Fruit fly (Drosophila melanogaster) whole organism, embryonic: ENCODE data around the gene CG14971.

Experiments
- Awh ChIP-seq: fragments of 200-800 bp; sonication (Bioruptor generic); IDR thresholded peaks from 2 replicates; pipeline ENCODE4, ENCODE4 v1.3.6; 2022; ENCODE audit warnings: missing biosample characterization, missing genetic modification characterization
- B-H1 ChIP-seq: fragments of 200-800 bp; sonication (Bioruptor generic); IDR thresholded peaks from 3 replicates; pipeline ENCODE4 v1.3.6; 2022; ENCODE audit warnings: missing biosample characterization, missing genetic modification characterization
- CG12659 ChIP-seq: fragments of 200-800 bp; sonication (Bioruptor generic); optimal IDR thresholded peaks from 3 replicates; lab custom pipeline; 2017; ENCODE audit warnings: mild to moderate bottlenecking, missing biosample characterization, missing genetic modification reagents, missing genetic modification characterization
- CG31441 ChIP-seq: fragments of 200-800 bp; sonication (Bioruptor generic); IDR thresholded peaks from 2 replicates; pipeline ENCODE4 v1.3.6; 2022; ENCODE audit warnings: missing biosample characterization, missing genetic modification characterization
- CG3163 ChIP-seq: fragments of 200-800 bp; sonication (Bioruptor generic); optimal IDR thresholded peaks from 3 replicates; lab custom pipeline; 2016; ENCODE audit warnings: missing biosample characterization, missing genetic modification characterization
- CG34422 ChIP-seq: fragments of 200-800 bp; sonication (Bioruptor generic); IDR thresholded peaks from 3 replicates; pipeline ENCODE4 v1.3.6; 2022; ENCODE audit warnings: missing biosample characterization, missing genetic modification characterization
- CG3847 ChIP-seq: fragments of 200-800 bp; sonication (Bioruptor generic); IDR thresholded peaks from 2 replicates; pipeline ENCODE4 v1.3.6; 2022; ENCODE audit warnings: missing biosample characterization, missing genetic modification characterization
- CG4424 ChIP-seq: fragments of 200-800 bp; sonication (Bioruptor generic); optimal IDR thresholded peaks from 3 replicates; lab custom pipeline; 2016; ENCODE audit warnings: missing biosample characterization, missing genetic modification characterization
- CG6683 ChIP-seq: fragments of 200-800 bp; sonication (Bioruptor generic); optimal IDR thresholded peaks from 2 replicates; lab custom pipeline; 2017; ENCODE audit warnings: missing biosample characterization, mild to moderate bottlenecking, missing genetic modification characterization, missing genetic modification reagents
- CG8478 ChIP-seq: fragments of >200 bp; optimal IDR thresholded peaks from 2 replicates; lab custom pipeline; 2018
- CG8924 ChIP-seq: fragments of 200-800 bp; optimal IDR thresholded peaks from 3 replicates; lab custom pipeline; 2019; ENCODE audit warnings: missing biosample characterization, mild to moderate bottlenecking, missing genetic modification characterization, moderate library complexity
- CG9437 ChIP-seq: fragments of 200-800 bp; sonication (Bioruptor generic); optimal IDR thresholded peaks from 2 replicates; lab custom pipeline; 2018; ENCODE audit warnings: missing biosample characterization, mild to moderate bottlenecking, missing genetic modification characterization
- CG9727 ChIP-seq: fragments of 200-800 bp; sonication (Bioruptor generic); optimal IDR thresholded peaks from 3 replicates; lab custom pipeline; 2017; ENCODE audit warnings: missing biosample characterization, mild to moderate bottlenecking, missing genetic modification characterization
- CG9817 ChIP-seq: fragments of 200-800 bp; sonication (Bioruptor generic); optimal IDR thresholded peaks from 2 replicates; lab custom pipeline; 2018; ENCODE audit warnings: missing biosample characterization, mild to moderate bottlenecking, missing genetic modification characterization, moderate library complexity
- CG9932 ChIP-seq: fragments of 200-800 bp; sonication (Bioruptor generic); IDR thresholded peaks from 2 replicates; pipeline ENCODE4 v1.3.6; 2022; ENCODE audit warnings: missing biosample characterization, missing genetic modification characterization
- CHES-1-like ChIP-seq: fragments of 200-800 bp; sonication (Bioruptor generic); optimal IDR thresholded peaks from 2 replicates; lab custom pipeline; 2016; ENCODE audit warnings: missing biosample characterization, missing genetic modification characterization
- Dbx ChIP-seq: fragments of 200-800 bp; sonication (Bioruptor generic); IDR thresholded peaks from 3 replicates; pipeline ENCODE4 v1.3.6; 2022; ENCODE audit warnings: missing biosample characterization, missing genetic modification characterization
- Ets65A ChIP-seq: fragments of 200-800 bp; sonication (Bioruptor generic); peaks from one replicate; lab custom pipeline; 2016; ENCODE audit warnings: missing biosample characterization, missing genetic modification characterization
- Hand ChIP-seq: fragments of 200-800 bp; sonication (Bioruptor generic); optimal IDR thresholded peaks from 2 replicates; lab custom pipeline; 2017; ENCODE audit warnings: mild to moderate bottlenecking, missing biosample characterization, missing genetic modification reagents, missing genetic modification characterization
- Hmr ChIP-seq: fragments of 200-800 bp; sonication (Bioruptor generic); optimal IDR thresholded peaks from 3 replicates; lab custom pipeline; 2017; ENCODE audit warnings: mild to moderate bottlenecking, missing biosample characterization, missing genetic modification reagents, missing genetic modification characterization
- NC2α ChIP-seq: fragments of 200-800 bp; sonication (Bioruptor generic); optimal IDR thresholded peaks from 2 replicates; lab custom pipeline; 2016; ENCODE audit warnings: missing biosample characterization, missing genetic modification characterization
- NC2β ChIP-seq: fragments of 200-800 bp; sonication (Bioruptor generic); optimal IDR thresholded peaks from 2 replicates; lab custom pipeline; 2016; ENCODE audit warnings: missing biosample characterization, missing genetic modification characterization
- Poxn ChIP-seq: fragments of 200-800 bp; sonication (Bioruptor generic); IDR thresholded peaks from 2 replicates; pipeline ENCODE4 v1.3.6; 2022; ENCODE audit warnings: missing biosample characterization, missing genetic modification characterization
- Spps ChIP-seq: fragments of 200-800 bp; sonication (Bioruptor generic); optimal IDR thresholded peaks from 2 replicates; lab custom pipeline; 2018; ENCODE audit warnings: missing biosample characterization, mild to moderate bottlenecking, missing genetic modification characterization
- Tbp ChIP-seq: fragments of >200 bp; optimal IDR thresholded peaks from 2 replicates; lab custom pipeline; 2018; ENCODE audit warnings: missing biosample characterization, missing genetic modification characterization
- Xrp1 ChIP-seq: fragments of 200-800 bp; sonication (Bioruptor generic); IDR thresholded peaks from 2 replicates; pipeline ENCODE4 v1.3.6; 2022; ENCODE audit warnings: missing biosample characterization, missing genetic modification characterization
- ash1 ChIP-seq: fragments of 200-800 bp; sonication (Bioruptor generic); optimal IDR thresholded peaks from 2 replicates; lab custom pipeline; 2018; ENCODE audit warnings: missing biosample characterization, mild to moderate bottlenecking, missing genetic modification characterization
- bbx ChIP-seq: fragments of 200-800 bp; sonication (Bioruptor generic); IDR thresholded peaks from 2 replicates; pipeline ENCODE4 v1.3.6; 2022; ENCODE audit warnings: missing biosample characterization, missing genetic modification characterization; ENCODE audit not compliant: partially characterized antibody
- bowl ChIP-seq: fragments of 200-800 bp; sonication (Bioruptor generic); IDR thresholded peaks from 2 replicates; pipeline ENCODE4 v1.3.6; 2022; ENCODE audit warnings: missing biosample characterization, missing genetic modification characterization
- cato ChIP-seq: fragments of 200-800 bp; sonication (Bioruptor generic); optimal IDR thresholded peaks from 2 replicates; lab custom pipeline; 2016; ENCODE audit warnings: missing biosample characterization, missing genetic modification characterization, borderline replicate concordance
- dmrt11E ChIP-seq: fragments of 200-800 bp; sonication (Bioruptor generic); optimal IDR thresholded peaks from 3 replicates; lab custom pipeline; 2018; ENCODE audit warnings: missing biosample characterization, mild to moderate bottlenecking, missing genetic modification characterization, moderate library complexity
- dmrt99B ChIP-seq: fragments of 200-800 bp; sonication (Bioruptor generic); optimal IDR thresholded peaks from 2 replicates; lab custom pipeline; 2018; ENCODE audit warnings: missing biosample characterization, mild to moderate bottlenecking, missing genetic modification characterization, moderate library complexity
- dpn ChIP-seq, 2 experiments: fragments of 200-800 bp; sonication (Bioruptor generic); optimal IDR thresholded peaks; 3 replicates each; lab custom pipeline; 2016; ENCODE audit warnings: missing biosample characterization in 2 of 2, missing genetic modification characterization in 2 of 2
- eyg ChIP-seq: fragments of 200-800 bp; sonication (Bioruptor generic); optimal IDR thresholded peaks from 3 replicates; lab custom pipeline; 2016; ENCODE audit warnings: missing biosample characterization, missing genetic modification characterization
- grau ChIP-seq: fragments of 200-800 bp; optimal IDR thresholded peaks from 3 replicates; lab custom pipeline; 2019; ENCODE audit warnings: missing biosample characterization, mild to moderate bottlenecking, missing genetic modification characterization, moderate library complexity
- grn ChIP-seq: fragments of 200-800 bp; sonication (Bioruptor generic); optimal IDR thresholded peaks from 3 replicates; lab custom pipeline; 2017; ENCODE audit warnings: missing biosample characterization, missing genetic modification characterization
- jumu ChIP-seq: fragments of 200-800 bp; sonication (Bioruptor generic); optimal IDR thresholded peaks from 3 replicates; lab custom pipeline; 2016; ENCODE audit warnings: missing biosample characterization, missing genetic modification characterization
- ken ChIP-seq: fragments of 200-800 bp; sonication (Bioruptor generic); IDR thresholded peaks from 3 replicates; pipeline ENCODE4 v1.3.6; 2022; ENCODE audit warnings: missing biosample characterization, missing genetic modification characterization
- kni ChIP-seq: fragments of 200-800 bp; sonication (Bioruptor generic); optimal IDR thresholded peaks from 3 replicates; lab custom pipeline; 2017; ENCODE audit warnings: mild to moderate bottlenecking, missing biosample characterization, missing genetic modification reagents, missing genetic modification characterization
- lilli ChIP-seq: fragments of 200-800 bp; sonication (Bioruptor generic); optimal IDR thresholded peaks from 3 replicates; lab custom pipeline; 2016; ENCODE audit warnings: missing biosample characterization, missing genetic modification characterization
- lov ChIP-seq, 2 experiments: fragments of 200-800 bp in 1 of 2; fragments of >200 bp in 1 of 2; sonication (Bioruptor generic) in 1 of 2; IDR thresholded peaks in 1 of 2; optimal IDR thresholded peaks in 1 of 2; 2 replicates in 1 of 2; 3 replicates in 1 of 2; pipeline versions ENCODE4 v1.3.6 to Lab custom; 2017 to 2022; ENCODE audit warnings: missing biosample characterization in 1 of 2, missing genetic modification characterization in 1 of 2
- nerfin-1 ChIP-seq: fragments of 200-800 bp; sonication (Bioruptor generic); optimal IDR thresholded peaks from 3 replicates; lab custom pipeline; 2019; ENCODE audit warnings: missing biosample characterization, mild to moderate bottlenecking, missing genetic modification characterization, moderate library complexity
- nerfin-2 ChIP-seq: fragments of 200-800 bp; sonication (Bioruptor generic); IDR thresholded peaks from 2 replicates; pipeline ENCODE4 v1.3.6; 2022; ENCODE audit warnings: missing biosample characterization, missing genetic modification characterization; ENCODE audit not compliant: partially characterized antibody
- pb ChIP-seq: fragments of 200-800 bp; sonication (Bioruptor generic); optimal IDR thresholded peaks from 3 replicates; lab custom pipeline; 2016; ENCODE audit warnings: missing biosample characterization, missing genetic modification characterization
- pum ChIP-seq: fragments of 200-800 bp; sonication (Bioruptor generic); optimal IDR thresholded peaks from 2 replicates; lab custom pipeline; 2016; ENCODE audit warnings: missing biosample characterization, missing genetic modification characterization
- rib ChIP-seq: fragments of 200-800 bp; sonication (Bioruptor generic); IDR thresholded peaks from 2 replicates; pipeline ENCODE4 v1.3.6; 2022; ENCODE audit warnings: missing biosample characterization, missing genetic modification characterization
- run ChIP-seq: fragments of 200-800 bp; sonication (Bioruptor generic); optimal IDR thresholded peaks from 3 replicates; lab custom pipeline; 2018; ENCODE audit warnings: missing biosample characterization, mild to moderate bottlenecking, missing genetic modification characterization
- sisA ChIP-seq: fragments of 200-800 bp; sonication (Bioruptor generic); IDR thresholded peaks from 2 replicates; pipeline ENCODE4 v1.3.6; 2022; ENCODE audit warnings: missing biosample characterization, missing genetic modification characterization
- trem ChIP-seq: fragments of 200-800 bp; optimal IDR thresholded peaks from 3 replicates; lab custom pipeline; 2019; ENCODE audit warnings: missing biosample characterization, mild to moderate bottlenecking, missing genetic modification characterization, moderate library complexity
- unc-4 ChIP-seq: fragments of 200-800 bp; sonication (Bioruptor generic); IDR thresholded peaks from 2 replicates; pipeline ENCODE4 v1.3.6; 2022; ENCODE audit warnings: missing biosample characterization, missing genetic modification characterization; ENCODE audit not compliant: partially characterized antibody
- zfh1 ChIP-seq: fragments of 200-800 bp; sonication (Bioruptor generic); IDR thresholded peaks from 3 replicates; pipeline ENCODE4 v1.3.6; 2022; ENCODE audit warnings: missing biosample characterization, missing genetic modification characterization

CG14971 gene

DNA sequence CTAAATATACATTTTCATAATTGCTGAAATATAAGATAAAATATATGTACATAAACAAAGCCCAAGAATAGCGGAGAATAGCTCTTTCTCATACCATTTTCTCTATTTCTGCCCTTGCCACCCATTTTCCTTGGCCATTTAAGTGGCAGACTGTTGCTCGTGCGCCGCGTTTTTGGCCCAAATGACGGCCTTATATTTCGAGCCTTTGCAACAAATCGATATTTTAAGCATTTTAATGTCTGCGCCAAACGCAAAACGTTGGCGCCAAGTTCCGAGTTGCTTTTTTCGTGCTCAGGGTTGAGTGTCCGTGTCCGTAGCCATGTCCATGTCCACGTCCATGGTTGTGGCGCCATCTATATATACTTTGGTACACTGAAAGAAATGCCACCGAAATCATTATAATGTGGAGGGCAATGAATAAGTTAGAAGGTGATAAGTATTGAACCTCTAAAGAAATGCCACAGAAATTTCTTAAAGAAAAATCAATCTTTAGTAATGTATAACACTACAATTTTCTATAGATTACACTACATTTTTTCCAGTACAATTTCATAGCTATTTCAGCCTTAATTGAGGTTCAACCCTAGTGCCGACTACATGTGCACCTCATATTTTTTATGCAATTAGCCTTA lies 21.1 kb upstream of the CG14971 start (continued):
- TF ChIP-seq bowl (GFP tag; lab: Robert Waterston, UW): no peak
- TF ChIP-seq jumu (GFP tag; lab: Kevin White, UChicago): no peak
- no peak for TF ChIP-seq grn
- peak; percentile 53 for TF ChIP-seq Hand (GFP tag; lab: Kevin White, UChicago)
- no peak for TF ChIP-seq eyg
- no peak for TF ChIP-seq ash1 (GFP tag; lab: Kevin White, UChicago)
- TF ChIP-seq Awh (GFP tag; lab: Robert Waterston, UW): no peak
- TF ChIP-seq Tbp (GFP tag; lab: Kevin White, UChicago): no peak
- TF ChIP-seq run (tag; lab: Kevin White, UChicago): no peak
- TF ChIP-seq CG9437 (GFP tag; lab: Kevin White, UChicago): peak; percentile 3
- no peak for TF ChIP-seq NC2α (GFP tag; lab: Kevin White, UChicago)
- TF ChIP-seq CG3847 (GFP tag; lab: Robert Waterston, UW): 0 out of 2 replicates have a peak, but pooled peaks have one; percentile 17
- no peak for TF ChIP-seq sisA (GFP tag; lab: Robert Waterston, UW)
- no peak for TF ChIP-seq CG4424
- no peak for TF ChIP-seq rib (GFP tag; lab: Robert Waterston, UW)
- TF ChIP-seq CG34422 (GFP tag; lab: Robert Waterston, UW): no peak
- TF ChIP-seq Xrp1 (GFP tag; lab: Robert Waterston, UW): peak; percentile 6; the same call in 1 of the 2 replicates
- no peak for TF ChIP-seq unc-4 (GFP tag; lab: Robert Waterston, UW)
- no peak for TF ChIP-seq zfh1 (GFP tag; lab: Robert Waterston, UW)
- TF ChIP-seq bbx (GFP tag; lab: Robert Waterston, UW): no peak
- TF ChIP-seq ken (GFP tag; lab: Robert Waterston, UW): no peak
- TF ChIP-seq kni (GFP tag; lab: Kevin White, UChicago): no peak
- TF ChIP-seq lilli (GFP tag; lab: Kevin White, UChicago): peak; percentile 20
- TF ChIP-seq nerfin-2 (GFP tag; lab: Robert Waterston, UW): no peak
- no peak for TF ChIP-seq Spps (tag; lab: Kevin White, UChicago)
- no peak for TF ChIP-seq pum (GFP tag; lab: Kevin White, UChicago)
- peak; percentile 52 for TF ChIP-seq Hmr (GFP tag; lab: Kevin White, UChicago)
- TF ChIP-seq dpn (GFP tag; optimal IDR thresholded peaks at IDR 0.05; lab: Kevin White, UChicago): peak; percentile 9 to 39
- TF ChIP-seq CG8924 (tag; lab: Kevin White, UChicago): peak; percentile 24
- TF ChIP-seq CG9932 (GFP tag; lab: Robert Waterston, UW): no peak
- TF ChIP-seq CHES-1-like (GFP tag; lab: Kevin White, UChicago): no peak
- TF ChIP-seq CG9817 (tag; lab: Kevin White, UChicago): no peak
- 0 out of 3 replicates have a peak, but pooled peaks have one; percentile 5 for TF ChIP-seq Dbx (GFP tag; lab: Robert Waterston, UW)
- TF ChIP-seq lov (optimal IDR thresholded peaks at IDR 0.05; lab: Kevin White, UChicago): no peak
- TF ChIP-seq lov (GFP tag; IDR thresholded peaks at IDR 0.05; lab: Robert Waterston, UW): no peak
- peak; percentile 45 for TF ChIP-seq dmrt99B (tag; lab: Kevin White, UChicago)
- no peak for TF ChIP-seq CG6683 (GFP tag; lab: Kevin White, UChicago)
- no peak for TF ChIP-seq CG3163 (GFP tag; lab: Kevin White, UChicago)
- no peak for TF ChIP-seq NC2β
- TF ChIP-seq grau: peak; percentile 52
- TF ChIP-seq B-H1 (GFP tag; lab: Robert Waterston, UW): no peak
- no peak for TF ChIP-seq trem
- no peak for TF ChIP-seq Ets65A (GFP tag; lab: Kevin White, UChicago)
- no peak for TF ChIP-seq cato (GFP tag; lab: Kevin White, UChicago)
- TF ChIP-seq Poxn (GFP tag; lab: Robert Waterston, UW): no peak
- TF ChIP-seq CG12659 (GFP tag; lab: Kevin White, UChicago): peak; percentile 3
- no peak for TF ChIP-seq CG31441 (GFP tag; lab: Robert Waterston, UW)
- TF ChIP-seq pb (GFP tag; lab: Kevin White, UChicago): no peak
- peak; percentile 5 for TF ChIP-seq CG9727 (GFP tag; lab: Kevin White, UChicago)
- no peak for TF ChIP-seq nerfin-1 (tag; lab: Kevin White, UChicago)
- TF ChIP-seq dmrt11E (tag; lab: Kevin White, UChicago): no peak
- no peak for TF ChIP-seq CG8478
